Fruit fly (Drosophila melanogaster): ENCODE data around the gene CG13398.

The CG13398 gene

DNA sequence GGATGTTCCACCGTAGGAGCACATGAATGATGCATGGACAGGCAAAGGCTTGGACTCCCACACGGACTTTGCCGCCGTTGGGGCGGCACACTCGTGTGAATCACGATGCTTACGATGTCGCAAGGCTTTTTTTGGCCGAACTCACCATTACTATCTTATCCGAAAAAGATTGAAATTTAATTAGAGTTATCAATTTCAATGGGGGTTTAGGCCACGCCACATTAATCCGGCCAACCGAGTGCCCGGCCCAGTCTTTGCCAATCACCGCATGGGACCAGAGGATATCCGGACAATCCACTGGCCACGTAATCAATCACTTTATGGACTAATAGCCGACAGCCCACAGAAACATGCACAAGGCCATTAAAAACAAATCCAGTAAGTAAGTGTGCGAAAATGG is 42.8 kb downstream of the CG13398 start:
- peak; percentile 64 for TF ChIP-seq Med (GFP tag)
- no peak for TF ChIP-seq trh (GFP tag; optimal IDR thresholded peaks at IDR 0.05)
- no peak for TF ChIP-seq CG11456 (GFP tag; IDR thresholded peaks at IDR 0.05)
- peak; percentile 20 for TF ChIP-seq lab (GFP tag; optimal IDR thresholded peaks at IDR 0.05)
- TF ChIP-seq exex (tag; optimal IDR thresholded peaks at IDR 0.05): peak; percentile 83
- TF ChIP-seq Camta (GFP tag; optimal IDR thresholded peaks at IDR 0.05): no peak
- no peak for TF ChIP-seq CG3847 (GFP tag; IDR thresholded peaks at IDR 0.05)
- TF ChIP-seq fru (optimal IDR thresholded peaks at IDR 0.05): no peak
- no peak for TF ChIP-seq Rx (GFP tag; IDR thresholded peaks at IDR 0.05)
- TF ChIP-seq Mrtf (GFP tag; IDR thresholded peaks at IDR 0.05): no peak
- no peak for TF ChIP-seq CG30431 (GFP tag; optimal IDR thresholded peaks at IDR 0.05)
- TF ChIP-seq Xrp1 (GFP tag; IDR thresholded peaks at IDR 0.05): no peak
- TF ChIP-seq crp (GFP tag; optimal IDR thresholded peaks at IDR 0.05): no peak
- TF ChIP-seq p53 (GFP tag; optimal IDR thresholded peaks at IDR 0.05): no peak
- TF ChIP-seq CG9932 (GFP tag; IDR thresholded peaks at IDR 0.05): no peak
- TF ChIP-seq CG9797 (GFP tag; optimal IDR thresholded peaks at IDR 0.05): no peak
- peak; percentile 23 for TF ChIP-seq sug (tag; optimal IDR thresholded peaks at IDR 0.05)
- TF ChIP-seq Kr (GFP tag; optimal IDR thresholded peaks at IDR 0.05): no peak
- no peak for TF ChIP-seq TFAM (GFP tag; optimal IDR thresholded peaks at IDR 0.05)
- TF ChIP-seq Ets65A (GFP tag): peak; percentile 58
- no peak for TF ChIP-seq Eip74EF (GFP tag; optimal IDR thresholded peaks at IDR 0.05)
- TF ChIP-seq CG6765 (GFP tag; optimal IDR thresholded peaks at IDR 0.05): no peak
- 0 out of 2 replicates have a peak, but pooled peaks have one; percentile 17 for TF ChIP-seq CG4730 (GFP tag; IDR thresholded peaks at IDR 0.05)
- no peak for TF ChIP-seq CG9609 (GFP tag; optimal IDR thresholded peaks at IDR 0.05)
- TF ChIP-seq usp (GFP tag; optimal IDR thresholded peaks at IDR 0.05): no peak
- TF ChIP-seq br (optimal IDR thresholded peaks at IDR 0.05): no peak
- peak; percentile 39 for TF ChIP-seq mirr (GFP tag; optimal IDR thresholded peaks at IDR 0.05)
- TF ChIP-seq HLH3B (GFP tag; IDR thresholded peaks at IDR 0.05): no peak
- TF ChIP-seq CG18011 (GFP tag; optimal IDR thresholded peaks at IDR 0.05): no peak

DNA sequence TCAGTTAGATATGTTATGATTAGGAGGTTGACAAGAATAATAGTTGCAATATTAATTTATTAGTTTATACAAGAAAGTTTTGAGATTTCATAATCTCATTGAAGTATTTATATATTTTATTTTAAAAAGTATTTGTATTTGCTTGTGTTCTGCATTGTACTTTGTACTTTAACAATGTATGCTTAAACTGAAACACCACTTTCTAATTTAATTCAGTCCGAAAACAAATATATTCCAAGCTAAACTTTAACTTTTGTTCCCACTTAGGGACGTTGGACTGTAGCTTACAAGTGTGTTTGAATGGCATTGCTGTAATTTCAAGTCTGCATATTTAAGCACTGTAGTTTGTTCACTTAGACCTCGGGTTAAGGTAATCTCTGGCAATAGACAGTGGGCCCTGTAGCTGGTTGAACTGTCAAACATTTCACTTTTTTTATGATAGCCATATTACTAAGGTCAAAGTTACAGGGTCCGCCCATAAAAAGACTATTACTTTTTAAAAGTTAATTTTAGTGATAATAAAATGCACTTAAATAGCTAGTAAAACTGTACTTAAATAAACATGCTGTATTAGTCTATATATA is 43.6 kb downstream of the CG13398 start:
- TF ChIP-seq nmo (GFP tag; optimal IDR thresholded peaks at IDR 0.05) (peak; percentile 18), CG1647 (GFP tag; optimal IDR thresholded peaks at IDR 0.05) (no peak), CG13424 (tag; optimal IDR thresholded peaks at IDR 0.05) (peak; percentile 22), H15 (GFP tag; IDR thresholded peaks at IDR 0.05) (no peak), BtbVII (GFP tag; optimal IDR thresholded peaks at IDR 0.05) (peak; percentile 24), croc (GFP tag; conservative IDR thresholded peaks at IDR 0.05) (no peak), Ssrp (tag; optimal IDR thresholded peaks at IDR 0.05) (no peak), CG17361 (GFP tag; IDR thresholded peaks at IDR 0.05) (peak; percentile 56; the same call in 1 of the 3 replicates), CG11560 (tag; IDR thresholded peaks at IDR 0.05) (no peak), kni (GFP tag; optimal IDR thresholded peaks at IDR 0.05) (no peak), grn (GFP tag; optimal IDR thresholded peaks at IDR 0.05) (no peak), CG30403 (GFP tag; optimal IDR thresholded peaks at IDR 0.05) (peak; percentile 33), CG10366 (GFP tag; IDR thresholded peaks at IDR 0.05) (0 out of 2 replicates have a peak, but pooled peaks have one; percentile 8), CG2678 (tag; optimal IDR thresholded peaks at IDR 0.05) (peak; percentile 65), CG11504 (tag; optimal IDR thresholded peaks at IDR 0.05) (peak; percentile 48), CG31441 (GFP tag; IDR thresholded peaks at IDR 0.05) (peak; percentile 50; the same call in 1 of the 2 replicates), Sox102F (GFP tag; optimal IDR thresholded peaks at IDR 0.05) (peak; percentile 23), Vsx1 (GFP tag; optimal IDR thresholded peaks at IDR 0.05) (no peak), CG1792 (GFP tag; optimal IDR thresholded peaks at IDR 0.05) (no peak), CG9727 (GFP tag; optimal IDR thresholded peaks at IDR 0.05) (no peak), CG16815 (GFP tag; optimal IDR thresholded peaks at IDR 0.05) (no peak), CG17359 (tag; optimal IDR thresholded peaks at IDR 0.05) (peak; percentile 14), Hr51 (GFP tag; optimal IDR thresholded peaks at IDR 0.05) (peak in 1 of 2 experiments; percentile 52)

Data from whole organism, embryonic.